Worm (Caenorhabditis elegans) whole organism, L1 larva: ENCODE measurements around the gene Y45F3A.5.

ENCODE experiments used
- lin-13 ChIP-seq: fragments of 150-350 bp; optimal IDR thresholded peaks from 2 replicates; lab custom pipeline; 2014; ENCODE audit warnings: missing biosample characterization, missing genetic modification reagents, missing genetic modification characterization
- lin-15B ChIP-seq: fragments of 150-350 bp; sonication (generic microtip); optimal IDR thresholded peaks from 3 replicates; lab custom pipeline; 2014; ENCODE audit warnings: missing biosample characterization, missing genetic modification characterization
- lir-3 ChIP-seq: sonication (generic microtip); optimal IDR thresholded peaks from 2 replicates; lab custom pipeline; 2016; ENCODE audit warnings: mild to moderate bottlenecking, missing genetic modification characterization, moderate library complexity, missing compliant biosample characterization; ENCODE audit not compliant: poor library complexity
- mdl-1 ChIP-seq, 2 experiments: fragments of 150-350 bp; optimal IDR thresholded peaks; 2 replicates each; lab custom pipeline; 2014 to 2017; ENCODE audit warnings: missing biosample characterization in 2 of 2, missing genetic modification characterization in 2 of 2, inconsistent platforms in 1 of 2
- zag-1 ChIP-seq: fragments of 150-350 bp; optimal IDR thresholded peaks from 2 replicates; lab custom pipeline; 2014; ENCODE audit warnings: missing biosample characterization, missing genetic modification characterization

ce11 chrIII:10586243-10586642 is at the start of gene Y45F3A.5:
- no peak for TF ChIP-seq zag-1 (tag; lab: Kevin White, UChicago)
- no peak for TF ChIP-seq lin-13 (GFP tag; lab: Kevin White, UChicago)
- TF ChIP-seq mdl-1 (tag; optimal IDR thresholded peaks at IDR 0.05; lab: Kevin White, UChicago), result no peak
- TF ChIP-seq lir-3 (tag; lab: Kevin White, UChicago), result no peak
- no peak for TF ChIP-seq lin-15B (tag; lab: Kevin White, UChicago)
